Worm (Caenorhabditis elegans): Measurements from ENCODE around the gene Y54G11A.19.

ce11 chrII:14256779-14257178 lies at the start of gene Y54G11A.19:
- TF ChIP-seq klf-2 (GFP tag; conservative IDR thresholded peaks at IDR 0.05) (no peak), cog-1 (tag; optimal IDR thresholded peaks at IDR 0.05) (no peak), T22C8.4 (GFP tag; IDR thresholded peaks at IDR 0.05) (no peak), flt-1 (GFP tag; IDR thresholded peaks at IDR 0.05) (no peak), ztf-23 (GFP tag; IDR thresholded peaks at IDR 0.05) (no peak), ztf-29 (GFP tag; IDR thresholded peaks at IDR 0.05) (no peak)
